Worm (Caenorhabditis elegans): ENCODE measurements around the gene srbc-39.

Gene srbc-39

ce11 chrV:728822-729493 is 20.1 kb downstream of the srbc-39 start:
- TF ChIP-seq unc-62 (GFP tag; optimal IDR thresholded peaks at IDR 0.05) = no peak

DNA sequence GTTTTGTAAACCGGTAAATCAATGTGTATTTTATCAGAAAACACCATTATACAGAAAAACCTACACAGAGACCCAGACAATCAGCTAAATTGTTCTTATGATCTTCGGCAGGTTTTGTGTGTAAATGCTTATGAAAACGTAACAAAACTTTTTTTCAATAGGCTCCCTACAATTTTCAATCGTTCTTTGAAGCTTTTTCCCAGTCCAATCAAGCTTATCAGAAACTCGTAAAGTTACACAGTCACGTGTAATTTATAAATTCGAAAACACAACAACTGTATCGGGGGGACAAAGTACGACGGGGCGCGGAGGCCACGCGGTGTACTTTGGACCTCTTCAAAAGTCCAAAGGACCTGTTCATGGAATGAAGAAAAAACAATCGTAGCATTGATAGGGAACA is 21.3 kb downstream of the srbc-39 start:
- TF ChIP-seq unc-62 (GFP tag; optimal IDR thresholded peaks at IDR 0.05) = no peak

- TF ChIP-seq unc-62 (GFP tag; optimal IDR thresholded peaks at IDR 0.05) = no peak
Measured at ce11 chrV:731330-731729, 22.4 kb downstream of the srbc-39 start.

DNA sequence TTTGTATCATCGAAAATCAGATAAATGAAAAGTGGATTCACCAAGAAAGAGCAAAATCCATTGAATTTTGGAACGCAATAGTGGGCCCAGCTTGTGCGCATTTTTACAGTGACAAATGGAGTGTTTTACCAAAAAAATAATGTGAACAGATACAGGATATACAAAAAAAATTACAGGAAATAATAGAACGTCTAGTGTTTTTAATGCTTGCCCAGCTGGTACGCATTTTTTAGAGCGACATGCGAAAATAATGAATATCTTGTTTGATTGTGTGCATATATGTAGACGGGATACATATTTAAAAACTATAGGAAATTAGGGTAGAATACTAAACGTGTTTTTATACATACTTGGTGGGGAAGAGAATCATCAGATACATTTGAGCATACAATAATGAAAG is 27.3 kb downstream of the srbc-39 start, which contains the start of gene srj-25:
Gene srj-25, minus strand, starts transcription at position 101 of the 400 bp plus-strand sequence.
- no peak for TF ChIP-seq unc-62 (GFP tag; optimal IDR thresholded peaks at IDR 0.05)

DNA sequence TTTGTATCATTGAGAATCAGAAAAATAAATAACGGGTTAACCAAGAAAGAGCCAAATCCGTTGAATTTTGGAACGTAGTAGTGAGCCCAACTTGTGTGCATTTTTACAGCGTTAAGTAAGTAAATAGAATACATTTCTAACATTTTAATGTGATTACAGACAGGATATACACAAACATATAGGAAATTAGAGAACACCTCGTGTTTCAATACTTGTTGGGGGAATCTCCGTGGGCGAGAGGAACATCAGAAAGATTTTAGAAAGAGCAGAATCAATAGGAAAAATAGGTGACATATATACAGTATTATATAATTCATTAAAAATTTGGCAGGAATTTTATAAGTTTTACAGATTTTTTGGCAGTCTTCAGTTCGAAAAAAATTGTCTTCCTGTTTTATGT is 29.9 kb downstream of the srbc-39 start, which contains the start of gene srj-24:
Gene srj-24, minus strand, starts transcription at position 101 of the 400 bp plus-strand sequence.
- TF ChIP-seq unc-62 (GFP tag; optimal IDR thresholded peaks at IDR 0.05) = no peak

- no peak for TF ChIP-seq unc-62 (GFP tag; optimal IDR thresholded peaks at IDR 0.05)
Measured at ce11 chrV:741820-742219, 32.9 kb downstream of the srbc-39 start, which contains the start of gene C05E4.7. C05E4.7 (plus strand) TSS chrV:742120.

ce11 chrV:743348-743747 is 34.4 kb downstream of the srbc-39 start, which contains the start of gene str-134:
str-134 (plus strand) TSS chrV:743648.
- no peak for TF ChIP-seq unc-62 (GFP tag; optimal IDR thresholded peaks at IDR 0.05)

DNA sequence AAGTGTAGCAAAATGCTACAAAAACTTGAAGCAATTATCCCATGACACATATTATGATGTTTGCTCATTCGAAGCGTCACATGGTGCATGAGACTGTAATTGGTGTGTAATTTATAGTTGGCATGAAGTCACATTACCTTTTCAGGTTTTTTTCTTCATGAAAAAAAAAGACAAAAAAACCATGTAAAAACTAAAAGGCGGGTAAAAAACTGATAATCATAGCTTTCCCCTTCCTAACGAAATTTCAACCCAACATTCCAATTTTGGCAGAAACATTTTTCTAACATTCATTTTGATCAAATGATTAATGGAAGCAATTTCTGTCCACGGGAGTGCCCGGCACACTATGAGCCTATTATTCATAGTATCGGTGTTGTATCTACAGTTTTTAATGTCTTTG is 39.1 kb downstream of the srbc-39 start, which contains the start of gene sri-4:
Gene sri-4, plus strand, starts transcription at position 301 of the 400 bp plus-strand sequence.
- TF ChIP-seq unc-62 (GFP tag; optimal IDR thresholded peaks at IDR 0.05) = no peak

DNA sequence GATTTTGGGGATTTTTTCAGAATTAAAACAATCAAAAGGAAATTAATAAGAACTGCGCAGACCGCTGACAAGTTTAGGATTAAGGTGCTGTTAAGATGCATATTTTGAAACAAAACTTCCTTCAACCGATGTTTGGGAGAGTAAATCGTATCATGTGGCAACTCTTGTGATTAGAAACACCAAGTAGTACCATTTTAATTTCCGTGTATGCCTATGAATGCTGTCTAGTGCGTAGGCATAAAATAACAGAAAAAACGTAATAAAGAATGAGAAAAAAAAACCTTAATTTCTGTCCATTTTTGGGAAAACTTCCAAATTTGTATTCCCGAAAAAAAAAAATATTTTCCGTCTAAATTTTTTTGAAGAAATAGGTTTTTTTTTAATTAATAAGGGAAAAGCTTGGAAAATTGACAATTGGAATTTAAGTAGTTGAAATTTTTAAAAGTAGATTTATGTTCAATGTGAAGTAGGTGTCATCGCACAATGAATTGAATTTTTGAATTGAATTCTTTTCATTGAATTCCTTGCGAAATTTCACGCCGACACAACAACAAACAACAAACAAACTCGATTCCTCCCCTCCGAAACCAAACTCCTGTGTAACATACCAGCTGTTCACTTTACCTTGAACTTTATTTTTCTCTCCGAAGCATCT is 43.9 kb downstream of the srbc-39 start, which contains the start of the genes str-262 and srp-1:
Gene str-262, minus strand, starts transcription at position 101 of the 655 bp plus-strand sequence.
Gene srp-1, plus strand, starts transcription at position 605 of the 655 bp plus-strand sequence.
- no peak for TF ChIP-seq unc-62 (GFP tag; optimal IDR thresholded peaks at IDR 0.05)

ce11 chrV:756169-756568 is 47.3 kb downstream of the srbc-39 start, which contains the start of gene str-20:
str-20 (plus strand) TSS chrV:756469.
- no peak for TF ChIP-seq unc-62 (GFP tag; optimal IDR thresholded peaks at IDR 0.05)

All from whole organism, dauer.